Fruit fly (Drosophila melanogaster): Measurements from ENCODE around the gene Ubr1.

dm6 chrX:16944049-16944532 lies 24.4 kb downstream of the Ubr1 start:
- TF ChIP-seq Med (GFP tag), result peak; percentile 26
- no peak for TF ChIP-seq CG32772 (GFP tag; IDR thresholded peaks at IDR 0.05)
- no peak for TF ChIP-seq CG16813 (GFP tag; IDR thresholded peaks at IDR 0.05; ENCODE audit: partially characterized antibody)
- TF ChIP-seq CG7556 (GFP tag; optimal IDR thresholded peaks at IDR 0.05), result peak; percentile 78
- no peak for TF ChIP-seq MESR4 (GFP tag; optimal IDR thresholded peaks at IDR 0.05)
- no peak for TF ChIP-seq maf-S (GFP tag; optimal IDR thresholded peaks at IDR 0.05)
- no peak for TF ChIP-seq wdn (GFP tag; IDR thresholded peaks at IDR 0.05)
- no peak for TF ChIP-seq CG42726 (GFP tag; IDR thresholded peaks at IDR 0.05; ENCODE audit: partially characterized antibody)
- TF ChIP-seq kay (GFP tag; optimal IDR thresholded peaks at IDR 0.05), result no peak
- TF ChIP-seq jumu (GFP tag; optimal IDR thresholded peaks at IDR 0.05), result no peak
- TF ChIP-seq chif (GFP tag; optimal IDR thresholded peaks at IDR 0.05), result no peak
- no peak for TF ChIP-seq CG33557 (GFP tag; optimal IDR thresholded peaks at IDR 0.05)
- TF ChIP-seq Gug (GFP tag; IDR thresholded peaks at IDR 0.05), result no peak

Data from whole organism, embryonic.